Fruit fly (Drosophila melanogaster): ENCODE measurements around the gene CG46514.
"Not testable (repeated sequence)": the region's sequence is repeated elsewhere in the genome, so short reads cannot be mapped to it uniquely, and the experiment has no call there.

CG46514 gene

DNA sequence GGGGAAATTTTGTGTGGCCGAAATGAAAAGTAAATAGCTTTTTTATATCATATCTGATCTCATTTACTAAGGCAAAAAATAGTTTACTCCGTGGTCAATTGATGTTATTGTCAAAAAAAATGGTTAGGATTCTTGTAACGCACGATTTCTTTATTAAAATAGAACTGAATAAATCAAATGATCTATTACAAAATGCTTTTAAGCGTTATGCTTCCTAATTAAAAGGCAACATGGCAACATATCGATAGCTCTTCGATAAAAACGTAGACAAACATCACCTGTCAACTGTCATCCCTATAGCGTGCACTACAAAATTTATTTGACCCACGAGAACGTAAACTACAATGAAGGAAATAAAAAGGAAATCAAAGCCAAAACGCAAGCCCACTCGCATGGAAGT is 49.3 kb downstream of the CG46514 start, which contains the start of gene CG46522:
Gene CG46522, plus strand, starts transcription at position 301 of the 400 bp plus-strand sequence.
- not testable (repeated sequence) for TF ChIP-seq CG17361, CG14441, Nf-YA (GFP tag; IDR thresholded peaks at IDR 0.05)

Measured in whole organism, embryonic.